Worm (Caenorhabditis elegans) whole organism, midembryonic: ENCODE results near the gene T20G5.12.

Experiments used
- cog-1 ChIP-seq: sonication (generic microtip); optimal IDR thresholded peaks from 2 replicates; lab custom pipeline; 2016; ENCODE audit warnings: missing genetic modification characterization, missing compliant biosample characterization
- klf-2 ChIP-seq: fragments of 200-800 bp; sonication (Bioruptor generic); conservative IDR thresholded peaks from 2 replicates; pipeline ENCODE4 v1.3.6; 2022; ENCODE audit warnings: missing genetic modification reagents, missing genetic modification characterization, missing compliant biosample characterization
- ref-1 ChIP-seq: fragments of 200-800 bp; sonication (Bioruptor generic); conservative IDR thresholded peaks from 2 replicates; pipeline ENCODE4 v1.3.6; 2022; ENCODE audit warnings: missing genetic modification reagents, missing genetic modification characterization, missing compliant biosample characterization
- tab-1 ChIP-seq: fragments of 200-800 bp; sonication (Bioruptor generic); IDR thresholded peaks from 2 replicates; pipeline ENCODE4 v1.3.6; 2022; ENCODE audit warnings: missing genetic modification characterization, missing compliant biosample characterization
- ztf-23 ChIP-seq: fragments of 200-800 bp; sonication (Bioruptor generic); IDR thresholded peaks from 2 replicates; pipeline ENCODE4 v1.3.6; 2022; ENCODE audit warnings: missing genetic modification reagents, missing genetic modification characterization, missing compliant biosample characterization
- ztf-29 ChIP-seq: fragments of 200-800 bp; sonication (Bioruptor generic); IDR thresholded peaks from 2 replicates; pipeline ENCODE4 v1.3.6; 2022; ENCODE audit warnings: missing genetic modification reagents, missing genetic modification characterization, missing compliant biosample characterization

DNA sequence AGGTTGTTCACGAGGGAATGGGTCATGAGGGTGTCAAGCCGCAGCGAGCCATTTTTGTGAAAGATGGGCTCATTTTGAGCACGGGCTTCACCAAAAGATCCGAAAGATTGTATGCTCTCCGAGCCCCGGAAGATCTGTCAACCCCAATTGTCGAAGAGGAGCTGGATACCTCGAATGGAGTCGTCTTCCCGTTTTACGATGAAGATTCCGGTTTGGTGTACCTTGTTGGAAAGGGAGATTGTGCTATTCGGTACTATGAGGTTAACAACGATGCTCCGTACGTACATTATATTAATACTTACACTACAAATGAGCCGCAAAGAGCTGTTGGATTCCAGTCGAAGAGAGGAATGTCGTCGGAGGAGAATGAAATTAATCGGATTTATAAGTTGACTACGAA lies 49.7 kb downstream of the T20G5.12 start:
- TF ChIP-seq ref-1 (GFP tag; lab: Robert Waterston, UW) (no peak), ztf-29 (GFP tag; lab: Robert Waterston, UW) (no peak), klf-2 (no peak), ztf-23 (no peak), cog-1 (no peak), tab-1 (no peak)
